Fruit fly (Drosophila melanogaster): ENCODE measurements around the gene Npc2c.

Gene Npc2c

dm6 chr3R:10098296-10098675 lies 38.2 kb downstream of the Npc2c start (continued):
- TF ChIP-seq Vsx1 (GFP tag; optimal IDR thresholded peaks at IDR 0.05) = peak; percentile 71
- no peak for TF ChIP-seq lab (GFP tag; optimal IDR thresholded peaks at IDR 0.05)
- 0 out of 2 replicates have a peak, but pooled peaks have one; percentile 5 for TF ChIP-seq klu (GFP tag; IDR thresholded peaks at IDR 0.05)
- TF ChIP-seq Dp (GFP tag; optimal IDR thresholded peaks at IDR 0.05) = no peak
- no peak for TF ChIP-seq CG15269 (tag; optimal IDR thresholded peaks at IDR 0.05)
- TF ChIP-seq Ravus (GFP tag; IDR thresholded peaks at IDR 0.05) = no peak
- no peak for TF ChIP-seq Sin3A (optimal IDR thresholded peaks at IDR 0.05)
- TF ChIP-seq tio (GFP tag; optimal IDR thresholded peaks at IDR 0.05) = peak; percentile 4

- TF ChIP-seq zfh1 (GFP tag; IDR thresholded peaks at IDR 0.05) (no peak), CG14860 (GFP tag; IDR thresholded peaks at IDR 0.05; ENCODE audit: partially characterized antibody) (no peak), CG16779 (GFP tag; IDR thresholded peaks at IDR 0.05) (no peak), CG12744 (GFP tag; optimal IDR thresholded peaks at IDR 0.05) (no peak), oc (tag; optimal IDR thresholded peaks at IDR 0.05) (no peak), C15 (GFP tag; IDR thresholded peaks at IDR 0.05) (0 out of 3 replicates have a peak, but pooled peaks have one; percentile 35), otp (GFP tag; IDR thresholded peaks at IDR 0.05) (no peak), bigmax (GFP tag; optimal IDR thresholded peaks at IDR 0.05) (no peak), CG13296 (GFP tag; optimal IDR thresholded peaks at IDR 0.05) (peak; percentile 34), CG14965 (GFP tag; optimal IDR thresholded peaks at IDR 0.05; ENCODE audit: borderline replicate concordance) (no peak), lab (GFP tag; optimal IDR thresholded peaks at IDR 0.05) (peak; percentile 73), gce (GFP tag; IDR thresholded peaks at IDR 0.05) (0 out of 3 replicates have a peak, but pooled peaks have one; percentile 11), slp2 (GFP tag; optimal IDR thresholded peaks at IDR 0.05) (no peak), bab2 (GFP tag; optimal IDR thresholded peaks at IDR 0.05) (no peak), Fer1 (GFP tag; optimal IDR thresholded peaks at IDR 0.05) (peak; percentile 31), Hr78 (GFP tag; optimal IDR thresholded peaks at IDR 0.05) (peak in 1 of 2 experiments; percentile 94), Dip2 (GFP tag; IDR thresholded peaks at IDR 0.05) (no peak), CG12155 (GFP tag; optimal IDR thresholded peaks at IDR 0.05) (no peak), chinmo (GFP tag; IDR thresholded peaks at IDR 0.05; ENCODE audit: partially characterized antibody) (0 out of 4 replicates have a peak, but pooled peaks have one; percentile 53), CG6765 (GFP tag; optimal IDR thresholded peaks at IDR 0.05) (no peak), jigr1 (GFP tag; IDR thresholded peaks at IDR 0.05) (no peak), odd (GFP tag; optimal IDR thresholded peaks at IDR 0.05) (no peak), CG11696 (GFP tag; IDR thresholded peaks at IDR 0.05) (peak; percentile 67), Poxn (GFP tag; IDR thresholded peaks at IDR 0.05) (no peak), usp (GFP tag; optimal IDR thresholded peaks at IDR 0.05) (no peak), org-1 (GFP tag; optimal IDR thresholded peaks at IDR 0.05) (no peak), Hmx (GFP tag; optimal IDR thresholded peaks at IDR 0.05) (no peak), GATAe (GFP tag; conservative IDR thresholded peaks at IDR 0.05) (peak; percentile 77), CG33557 (GFP tag; optimal IDR thresholded peaks at IDR 0.05) (no peak), CG3281 (GFP tag; optimal IDR thresholded peaks at IDR 0.05) (no peak), Six4 (GFP tag; optimal IDR thresholded peaks at IDR 0.05) (no peak), CG32532 (GFP tag; IDR thresholded peaks at IDR 0.05) (0 out of 2 replicates have a peak, but pooled peaks have one; percentile 24), CG6813 (GFP tag; optimal IDR thresholded peaks at IDR 0.05) (peak; percentile 33), en (GFP tag; optimal IDR thresholded peaks at IDR 0.05) (no peak), CG3995 (GFP tag; optimal IDR thresholded peaks at IDR 0.05) (no peak), D19B (GFP tag; optimal IDR thresholded peaks at IDR 0.05) (no peak), TFAM (GFP tag; optimal IDR thresholded peaks at IDR 0.05) (no peak), CG14050 (GFP tag; IDR thresholded peaks at IDR 0.05) (no peak), kni (GFP tag; optimal IDR thresholded peaks at IDR 0.05) (peak; percentile 15), CG16863 (GFP tag; optimal IDR thresholded peaks at IDR 0.05) (no peak), Hr39 (optimal IDR thresholded peaks at IDR 0.05) (no peak), CG2202 (tag; optimal IDR thresholded peaks at IDR 0.05) (no peak), HmgD (GFP tag; optimal IDR thresholded peaks at IDR 0.05) (no peak), CG7271 (tag; optimal IDR thresholded peaks at IDR 0.05) (no peak)
Measured at dm6 chr3R:10099401-10099848, 39.4 kb downstream of the Npc2c start.

Measured in whole organism, embryonic.